Worm (Caenorhabditis elegans): ENCODE data around the gene R13H4.6.

The R13H4.6 gene

ce11 chrV:11817263-11817726, 45.6 kb upstream of the R13H4.6 start (continued):
- TF ChIP-seq ama-1 (optimal IDR thresholded peaks at IDR 0.05) (no peak), lin-15B (tag; optimal IDR thresholded peaks at IDR 0.05) (no peak), zag-1 (tag; optimal IDR thresholded peaks at IDR 0.05) (no peak), jun-1 (tag; optimal IDR thresholded peaks at IDR 0.05) (no peak), zfp-3 (GFP tag; conservative IDR thresholded peaks at IDR 0.05) (peak; percentile 91), D1046.2 (GFP tag; IDR thresholded peaks at IDR 0.05) (peak; percentile 69; the same call in 1 of the 2 replicates), unc-39 (tag; optimal IDR thresholded peaks at IDR 0.05) (no peak), mxl-3 (GFP tag; optimal IDR thresholded peaks at IDR 0.05) (no peak), nhr-42 (GFP tag; IDR thresholded peaks at IDR 0.05) (0 out of 2 replicates have a peak, but pooled peaks have one; percentile 72), R02D3.7 (tag; optimal IDR thresholded peaks at IDR 0.05) (no peak), unc-62 (GFP tag; optimal IDR thresholded peaks at IDR 0.05 in 1 of 2) (no peak), unc-62 (tag; optimal IDR thresholded peaks at IDR 0.05) (no peak), mep-1 (tag; optimal IDR thresholded peaks at IDR 0.05) (peak; percentile 48), Y5F2A.4 (GFP tag; optimal IDR thresholded peaks at IDR 0.05) (no peak), aly-2 (tag; optimal IDR thresholded peaks at IDR 0.05) (no peak), pha-4 (GFP tag; IDR thresholded peaks at IDR 0.05) (peak; percentile 72; the same call in 1 of the 2 replicates), pha-4 (tag; optimal IDR thresholded peaks at IDR 0.05) (no peak), lin-29 (GFP tag; IDR thresholded peaks at IDR 0.05) (no peak), ces-1 (GFP tag; optimal IDR thresholded peaks at IDR 0.05) (no peak), hlh-11 (tag; optimal IDR thresholded peaks at IDR 0.05) (peak; percentile 4), dmd-6 (GFP tag; IDR thresholded peaks at IDR 0.05) (peak; percentile 25; the same call in 1 of the 2 replicates), ZK337.2 (GFP tag; IDR thresholded peaks at IDR 0.05) (no peak), nhr-102 (tag; optimal IDR thresholded peaks at IDR 0.05) (peak; percentile 55), daf-8 (GFP tag; IDR thresholded peaks at IDR 0.05) (no peak), T26A8.4 (GFP tag; IDR thresholded peaks at IDR 0.05) (peak; percentile 74), ceh-82 (tag; optimal IDR thresholded peaks at IDR 0.05) (no peak), F26F4.8 (GFP tag; conservative IDR thresholded peaks at IDR 0.05) (no peak), pqm-1 (tag; optimal IDR thresholded peaks at IDR 0.05) (no peak), skn-1 (tag; optimal IDR thresholded peaks at IDR 0.05) (no peak), snpc-1.2 (GFP tag; IDR thresholded peaks at IDR 0.05) (no peak), ceh-20 (GFP tag; IDR thresholded peaks at IDR 0.05) (no peak), nhr-48 (tag; optimal IDR thresholded peaks at IDR 0.05) (no peak), fkh-10 (GFP tag; optimal IDR thresholded peaks at IDR 0.05) (no peak), spr-3 (GFP tag; optimal IDR thresholded peaks at IDR 0.05) (no peak), nhr-111 (GFP tag; optimal IDR thresholded peaks at IDR 0.05) (no peak), sdz-12 (GFP tag; optimal IDR thresholded peaks at IDR 0.05) (no peak), snpc-4 (tag; optimal IDR thresholded peaks at IDR 0.05) (no peak), tag-97 (GFP tag; IDR thresholded peaks at IDR 0.05) (no peak), arid-1 (GFP tag; conservative IDR thresholded peaks at IDR 0.05) (peak; percentile 67), nhr-41 (GFP tag; IDR thresholded peaks at IDR 0.05) (no peak), saeg-2 (GFP tag; IDR thresholded peaks at IDR 0.05) (0 out of 2 replicates have a peak, but pooled peaks have one; percentile 26), tra-1 (GFP tag; IDR thresholded peaks at IDR 0.05) (no peak), madf-9 (GFP tag; conservative IDR thresholded peaks at IDR 0.05) (no peak), ZK546.5 (tag; optimal IDR thresholded peaks at IDR 0.05) (no peak), dmd-8 (GFP tag; IDR thresholded peaks at IDR 0.05) (no peak), Y75B8A.6 (GFP tag; IDR thresholded peaks at IDR 0.05) (peak; percentile 7; the same call in 1 of the 2 replicates), nhr-10 (tag; optimal IDR thresholded peaks at IDR 0.05) (no peak), F10B5.3 (tag; optimal IDR thresholded peaks at IDR 0.05) (no peak), daf-12 (tag; optimal IDR thresholded peaks at IDR 0.05) (no peak), F37D6.2 (tag; optimal IDR thresholded peaks at IDR 0.05) (no peak), nhr-11 (tag; optimal IDR thresholded peaks at IDR 0.05) (no peak), lin-39 (tag; optimal IDR thresholded peaks at IDR 0.05) (no peak), lim-7 (GFP tag; IDR thresholded peaks at IDR 0.05) (0 out of 2 replicates have a peak, but pooled peaks have one; percentile 10)

All from whole organism, L4 larva.